Worm (Caenorhabditis elegans) whole organism, L1 larva: Measurements from ENCODE around the gene C10A4.6.

Experiments used
- C04F5.9 ChIP-seq: sonication (generic microtip); optimal IDR thresholded peaks from 2 replicates; lab custom pipeline; 2016; ENCODE audit warnings: missing genetic modification characterization, missing compliant biosample characterization
- C16A3.4 ChIP-seq: fragments of 150-350 bp; optimal IDR thresholded peaks from 2 replicates; lab custom pipeline; 2014; ENCODE audit warnings: missing biosample characterization, missing genetic modification characterization
- aly-2 ChIP-seq: fragments of 150-350 bp; optimal IDR thresholded peaks from 2 replicates; lab custom pipeline; 2014; ENCODE audit warnings: missing biosample characterization, missing genetic modification characterization
- ceh-82 ChIP-seq, 3 experiments: fragments of 150-350 bp in 1 of 3; sonication (generic microtip) in 2 of 3; optimal IDR thresholded peaks; 2 replicates each; lab custom pipeline; 2014 to 2017; ENCODE audit warnings: missing biosample characterization in 3 of 3, missing genetic modification characterization in 3 of 3
- ceh-88 ChIP-seq: fragments of 200-800 bp; sonication (Bioruptor generic); IDR thresholded peaks from 2 replicates; pipeline ENCODE4 v1.3.6; 2022; ENCODE audit warnings: missing genetic modification characterization, missing compliant biosample characterization
- ceh-90 ChIP-seq: sonication (generic microtip); optimal IDR thresholded peaks from 2 replicates; lab custom pipeline; 2016; ENCODE audit warnings: missing genetic modification characterization, missing compliant biosample characterization
- ces-1 ChIP-seq: fragments of 150-350 bp; optimal IDR thresholded peaks from 2 replicates; lab custom pipeline; 2014; ENCODE audit warnings: missing biosample characterization, missing genetic modification reagents, missing genetic modification characterization
- dsc-1 ChIP-seq: sonication (generic microtip); optimal IDR thresholded peaks from 2 replicates; lab custom pipeline; 2016; ENCODE audit warnings: mild to moderate bottlenecking, missing genetic modification characterization, missing compliant biosample characterization
- egl-13 ChIP-seq: sonication (generic microtip); optimal IDR thresholded peaks from 2 replicates; lab custom pipeline; 2016; ENCODE audit warnings: missing genotype, missing genetic modification reagents, missing genetic modification characterization, missing compliant biosample characterization
- elt-2 ChIP-seq: sonication (generic microtip); optimal IDR thresholded peaks from 2 replicates; lab custom pipeline; 2016; ENCODE audit warnings: missing genetic modification characterization, mild to moderate bottlenecking, inconsistent platforms, missing compliant biosample characterization, missing genetic modification reagents
- elt-3 ChIP-seq, 6 experiments: fragments of 150-350 bp in 1 of 6; sonication (generic microtip); optimal IDR thresholded peaks; 2 replicates each; lab custom pipeline; 2017 to 2018; ENCODE audit warnings: missing biosample characterization in 6 of 6, missing genetic modification characterization in 6 of 6, inconsistent platforms in 1 of 6
- fkh-10 ChIP-seq: sonication (generic microtip); optimal IDR thresholded peaks from 2 replicates; lab custom pipeline; 2017; ENCODE audit warnings: missing biosample characterization, missing genetic modification reagents, missing genetic modification characterization
- fkh-8 ChIP-seq: sonication (generic microtip); optimal IDR thresholded peaks from 2 replicates; lab custom pipeline; 2016; ENCODE audit warnings: mild to moderate bottlenecking, missing genetic modification characterization, missing compliant biosample characterization
- hlh-17 ChIP-seq: fragments of 200-800 bp; sonication (Bioruptor generic); optimal IDR thresholded peaks from 2 replicates; lab custom pipeline; 2018; ENCODE audit warnings: missing genetic modification characterization, mild to moderate bottlenecking, missing compliant biosample characterization, moderate library complexity, borderline replicate concordance
- irx-1 ChIP-seq: sonication (generic microtip); optimal IDR thresholded peaks from 2 replicates; lab custom pipeline; 2016; ENCODE audit warnings: missing genetic modification characterization, missing compliant biosample characterization
- jun-1 ChIP-seq: fragments of 150-350 bp; optimal IDR thresholded peaks from 2 replicates; lab custom pipeline; 2014; ENCODE audit warnings: missing biosample characterization, missing genetic modification reagents, missing genetic modification characterization
- lin-15B ChIP-seq: fragments of 150-350 bp; sonication (generic microtip); optimal IDR thresholded peaks from 3 replicates; lab custom pipeline; 2014; ENCODE audit warnings: missing biosample characterization, missing genetic modification characterization
- lin-35 ChIP-seq, 2 experiments: fragments of 150-350 bp; optimal IDR thresholded peaks; 2 replicates each; lab custom pipeline; 2014; ENCODE audit warnings: missing biosample characterization in 2 of 2, missing genetic modification characterization in 2 of 2, missing genetic modification reagents in 2 of 2
- mab-9 ChIP-seq: fragments of 200-800 bp; sonication (Bioruptor generic); IDR thresholded peaks from 2 replicates; pipeline ENCODE4 v1.3.6; 2022; ENCODE audit warnings: missing genetic modification reagents, missing genetic modification characterization, missing compliant biosample characterization
- mdl-1 ChIP-seq, 2 experiments: fragments of 150-350 bp; optimal IDR thresholded peaks; 2 replicates each; lab custom pipeline; 2014 to 2017; ENCODE audit warnings: missing biosample characterization in 2 of 2, missing genetic modification characterization in 2 of 2, inconsistent platforms in 1 of 2
- mef-2 ChIP-seq: fragments of 150-350 bp; optimal IDR thresholded peaks from 2 replicates; lab custom pipeline; 2014; ENCODE audit warnings: missing biosample characterization, missing genetic modification characterization
- mep-1 ChIP-seq: fragments of 150-350 bp; optimal IDR thresholded peaks from 2 replicates; lab custom pipeline; 2014; ENCODE audit warnings: missing biosample characterization, missing genetic modification characterization
- nhr-19 ChIP-seq: fragments of 200-800 bp; sonication (Bioruptor generic); conservative IDR thresholded peaks from 2 replicates; pipeline ENCODE4 v1.3.6; 2022; ENCODE audit warnings: missing genetic modification characterization, missing compliant biosample characterization
- nhr-20 ChIP-seq: sonication (generic microtip); optimal IDR thresholded peaks from 2 replicates; lab custom pipeline; 2016; ENCODE audit warnings: mild to moderate bottlenecking, missing genetic modification characterization, missing compliant biosample characterization
- nhr-237 ChIP-seq: fragments of 150-350 bp; optimal IDR thresholded peaks from 2 replicates; lab custom pipeline; 2014; ENCODE audit warnings: missing biosample characterization, missing genetic modification characterization
- nhr-47 ChIP-seq: sonication (generic microtip); optimal IDR thresholded peaks from 2 replicates; lab custom pipeline; 2016; ENCODE audit warnings: mild to moderate bottlenecking, missing genetic modification characterization, moderate library complexity, missing compliant biosample characterization
- nhr-71 ChIP-seq: sonication (generic microtip); optimal IDR thresholded peaks from 2 replicates; lab custom pipeline; 2016; ENCODE audit warnings: mild to moderate bottlenecking, missing genetic modification characterization, moderate library complexity, missing compliant biosample characterization
- nhr-85 ChIP-seq: sonication (generic microtip); peaks from one replicate; lab custom pipeline; 2016; ENCODE audit warnings: missing genetic modification characterization, inconsistent platforms, missing compliant biosample characterization
- pax-3 ChIP-seq: fragments of 200-800 bp; sonication (Bioruptor generic); optimal IDR thresholded peaks from 2 replicates; lab custom pipeline; 2018; ENCODE audit warnings: mild to moderate bottlenecking, missing genetic modification characterization, moderate library complexity, missing compliant biosample characterization
- snpc-4 ChIP-seq: fragments of 150-350 bp; optimal IDR thresholded peaks from 2 replicates; lab custom pipeline; 2014; ENCODE audit warnings: missing biosample characterization, missing genetic modification characterization
- sox-4 ChIP-seq: sonication (generic microtip); optimal IDR thresholded peaks from 2 replicates; lab custom pipeline; 2016; ENCODE audit warnings: missing genetic modification characterization, missing compliant biosample characterization
- swsn-7 ChIP-seq: sonication (generic microtip); optimal IDR thresholded peaks from 2 replicates; lab custom pipeline; 2016; ENCODE audit warnings: missing genetic modification characterization, missing compliant biosample characterization
- tbx-2 ChIP-seq: sonication (generic microtip); optimal IDR thresholded peaks from 2 replicates; lab custom pipeline; 2016; ENCODE audit warnings: missing genetic modification characterization, missing compliant biosample characterization
- vab-15 ChIP-seq: sonication (generic microtip); optimal IDR thresholded peaks from 2 replicates; lab custom pipeline; 2017; ENCODE audit warnings: missing genotype, mild to moderate bottlenecking, missing genetic modification characterization, missing compliant biosample characterization
- xbp-1 ChIP-seq: sonication (generic microtip); optimal IDR thresholded peaks from 2 replicates; lab custom pipeline; 2016; ENCODE audit warnings: missing genetic modification characterization, missing compliant biosample characterization
- ztf-11 ChIP-seq, 2 experiments: sonication (generic microtip); optimal IDR thresholded peaks; 2 replicates each; lab custom pipeline; 2016 to 2017; ENCODE audit warnings: missing genetic modification characterization in 2 of 2, missing biosample characterization in 1 of 2, missing compliant biosample characterization in 1 of 2

The C10A4.6 gene

DNA sequence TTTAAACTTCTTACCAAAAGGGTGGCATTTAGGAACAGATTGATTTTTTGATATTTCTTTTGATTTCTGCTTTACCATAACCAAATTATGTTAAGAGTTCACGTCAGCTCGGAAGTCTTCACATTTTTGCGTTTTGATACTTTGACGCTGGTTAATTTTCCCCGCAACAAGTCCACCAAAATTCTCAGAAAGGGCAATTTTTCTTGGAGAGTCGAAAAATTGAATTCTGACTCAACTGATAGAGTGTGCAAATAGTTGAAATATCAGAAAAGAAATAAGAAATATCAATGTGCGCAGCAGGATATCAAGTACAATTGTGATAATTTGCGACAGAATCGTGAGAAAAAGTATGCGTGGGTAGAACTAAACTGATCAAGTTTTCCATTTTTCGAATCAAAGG lies 20.6 kb upstream of the C10A4.6 start:
- TF ChIP-seq ztf-11 (tag; optimal IDR thresholded peaks at IDR 0.05; lab: Kevin White, UChicago) (no peak), nhr-47 (tag; lab: Kevin White, UChicago) (peak; percentile 41), nhr-71 (tag; lab: Kevin White, UChicago) (peak; percentile 50), fkh-8 (tag; lab: Kevin White, UChicago) (peak; percentile 84)
- TF ChIP-seq, all 84 proteins: peak for 3

DNA sequence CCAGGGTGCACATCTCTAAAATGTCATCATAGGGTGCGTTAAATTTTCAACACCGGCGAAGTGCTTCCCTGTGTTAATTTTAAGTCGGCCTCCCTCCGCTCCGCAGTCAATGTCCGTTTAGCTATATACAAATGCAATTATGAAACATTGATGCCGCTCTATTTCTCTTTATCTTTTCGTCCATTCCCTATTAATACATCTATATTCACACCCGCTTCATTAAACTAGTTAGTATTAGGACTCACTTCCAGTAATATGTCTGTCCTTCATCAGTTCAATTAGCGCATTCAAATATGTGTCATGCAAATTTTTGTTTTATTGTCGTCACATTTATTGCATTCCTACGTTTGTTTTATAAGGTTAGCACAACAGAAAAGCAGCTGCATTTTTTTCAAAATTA lies 18.4 kb upstream of the C10A4.6 start:
- TF ChIP-seq nhr-237 (tag; lab: Kevin White, UChicago) = no peak
- TF ChIP-seq xbp-1 (tag; lab: Kevin White, UChicago) = no peak
- TF ChIP-seq nhr-19 (GFP tag; lab: Robert Waterston, UW) = no peak

DNA sequence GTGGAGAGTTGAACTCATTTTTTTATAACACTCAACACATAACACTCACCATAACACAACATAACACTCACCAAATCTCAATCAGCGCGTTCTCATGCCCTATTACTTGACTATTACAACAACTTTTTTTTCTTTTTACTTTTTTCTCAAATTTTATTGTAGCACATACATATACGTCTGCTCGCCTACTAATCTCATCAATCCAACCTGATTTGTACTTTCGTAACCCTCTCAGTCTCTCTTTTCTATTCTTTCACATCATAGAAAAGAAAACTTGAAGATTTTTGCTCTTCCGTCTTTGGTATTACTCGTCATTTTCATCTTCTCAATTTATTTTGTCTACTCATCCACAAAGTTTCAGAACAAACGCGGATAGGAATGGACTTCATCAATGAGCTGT lies 13.4 kb upstream of the C10A4.6 start, which contains the start of gene npr-8:
Gene npr-8, plus strand, starts transcription at position 362 of the 400 bp plus-strand sequence.
- no peak for TF ChIP-seq pax-3 (tag; lab: Kevin White, UChicago)
- peak; percentile 53 for TF ChIP-seq fkh-10

DNA sequence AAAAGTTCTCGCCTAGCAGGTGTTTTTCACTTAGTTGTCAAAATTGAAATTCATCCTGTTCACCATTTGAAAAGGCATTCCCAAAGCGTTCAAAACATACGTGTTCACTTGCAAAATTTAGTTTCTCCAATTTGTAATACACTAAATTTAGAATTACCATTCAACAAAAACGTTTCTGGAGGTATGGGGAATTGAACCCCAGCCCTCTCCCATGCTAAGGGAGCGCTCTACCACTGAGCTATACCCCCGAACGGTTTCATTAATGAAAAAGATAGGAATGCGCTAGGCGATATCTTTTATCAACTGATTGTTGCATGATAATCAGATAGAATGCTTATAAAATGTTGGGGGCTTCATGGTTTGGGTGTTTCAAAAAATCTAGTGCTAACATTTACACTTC lies 11.8 kb upstream of the C10A4.6 start:
- TF ChIP-seq ceh-90 (no peak), vab-15 (tag; lab: Kevin White, UChicago) (no peak), jun-1 (no peak), lin-35 (GFP tag; optimal IDR thresholded peaks at IDR 0.05; lab: Kevin White, UChicago) (no peak), C16A3.4 (tag; lab: Kevin White, UChicago) (no peak), nhr-47 (tag; lab: Kevin White, UChicago) (no peak)

ce11 chrX:7393167-7393566 lies 2.8 kb downstream of the C10A4.6 start, which contains the start of gene gad-2:
gad-2 (plus strand) TSS chrX:7393467.
- TF ChIP-seq snpc-4 (tag; lab: Kevin White, UChicago) (no peak), elt-3 (tag; optimal IDR thresholded peaks at IDR 0.05; lab: Kevin White, UChicago) (no peak), mef-2 (tag; lab: Kevin White, UChicago) (no peak)

ce11 chrX:7397935-7398334 lies 7.6 kb downstream of the C10A4.6 start, which contains the start of gene C10A4.13:
C10A4.13 (minus strand) TSS chrX:7398035.
- no peak for TF ChIP-seq hlh-17 (GFP tag; lab: Kevin White, UChicago)
- TF ChIP-seq ceh-88 (GFP tag; lab: Robert Waterston, UW) = no peak
- no peak for TF ChIP-seq swsn-7
- TF ChIP-seq tbx-2 (tag; lab: Kevin White, UChicago) = no peak
- TF ChIP-seq mep-1 (tag; lab: Kevin White, UChicago) = no peak
- TF ChIP-seq ceh-82 (tag; optimal IDR thresholded peaks at IDR 0.05; lab: Kevin White, UChicago) = no peak
- no peak for TF ChIP-seq pax-3 (tag; lab: Kevin White, UChicago)
- TF ChIP-seq irx-1 (tag; lab: Kevin White, UChicago) = no peak
- no peak for TF ChIP-seq lin-15B (tag; lab: Kevin White, UChicago)
- no peak for TF ChIP-seq sox-4 (tag; lab: Kevin White, UChicago)
- TF ChIP-seq elt-2 = no peak
- TF ChIP-seq C04F5.9 (tag; lab: Kevin White, UChicago) = no peak
- TF ChIP-seq aly-2 (tag; lab: Kevin White, UChicago) = no peak

DNA sequence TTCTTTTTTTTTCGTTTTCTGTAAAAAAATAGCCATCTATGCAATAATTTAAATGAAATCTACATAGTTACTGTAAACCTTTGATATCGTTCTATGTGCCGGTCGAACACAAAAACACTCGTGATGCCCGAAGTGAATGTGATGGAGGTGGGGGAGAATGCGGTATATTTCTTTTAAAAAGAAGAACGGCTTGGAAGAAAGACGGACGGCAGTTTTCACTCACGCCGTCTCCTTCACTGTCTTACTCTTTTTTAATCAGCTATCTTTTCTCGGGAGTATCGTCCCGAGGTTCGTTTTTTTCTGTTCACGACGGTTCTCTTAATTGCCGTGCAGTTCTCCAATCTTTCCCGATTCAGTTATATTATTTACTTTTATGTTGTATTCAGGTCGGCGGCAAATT lies 8.2 kb downstream of the C10A4.6 start, which contains the start of gene C10A4.10:
Gene C10A4.10, plus strand, starts transcription at position 301 of the 400 bp plus-strand sequence.
- TF ChIP-seq nhr-85 (tag; lab: Kevin White, UChicago) (no peak), mab-9 (no peak), nhr-20 (tag; lab: Kevin White, UChicago) (no peak), dsc-1 (tag; lab: Kevin White, UChicago) (no peak), swsn-7 (no peak), hlh-17 (GFP tag; lab: Kevin White, UChicago) (no peak), egl-13 (tag; lab: Kevin White, UChicago) (no peak), ces-1 (GFP tag; lab: Kevin White, UChicago) (no peak), mdl-1 (tag; optimal IDR thresholded peaks at IDR 0.05; lab: Kevin White, UChicago) (no peak)
